Fruit fly (Drosophila melanogaster) whole organism, embryonic: Measurements from ENCODE around the gene Spn28B.

ENCODE experiments used
- Asciz ChIP-seq: fragments of 200-800 bp; sonication (Bioruptor generic); optimal IDR thresholded peaks from 2 replicates; lab custom pipeline; 2017; ENCODE audit warnings: missing biosample characterization, mild to moderate bottlenecking, missing genetic modification characterization, missing genetic modification reagents
- B-H1 ChIP-seq: fragments of 200-800 bp; sonication (Bioruptor generic); IDR thresholded peaks from 3 replicates; pipeline ENCODE4 v1.3.6; 2022; ENCODE audit warnings: missing biosample characterization, missing genetic modification characterization
- Bteb2 ChIP-seq: fragments of 200-800 bp; sonication (Bioruptor generic); optimal IDR thresholded peaks from 2 replicates; lab custom pipeline; 2016; ENCODE audit warnings: missing biosample characterization, missing genetic modification characterization
- CG12219 ChIP-seq: fragments of 200-800 bp; sonication (Bioruptor generic); optimal IDR thresholded peaks from 3 replicates; lab custom pipeline; 2018; ENCODE audit warnings: missing biosample characterization, mild to moderate bottlenecking, missing genetic modification characterization
- CG12391 ChIP-seq: fragments of 200-800 bp; sonication (Bioruptor generic); optimal IDR thresholded peaks from 3 replicates; lab custom pipeline; 2018; ENCODE audit warnings: missing biosample characterization, mild to moderate bottlenecking, missing genetic modification characterization, moderate library complexity
- CG14050 ChIP-seq: fragments of 200-800 bp; sonication (Bioruptor generic); IDR thresholded peaks from 3 replicates; pipeline ENCODE4 v1.3.6; 2022; ENCODE audit warnings: missing biosample characterization, missing genetic modification characterization
- CG14965 ChIP-seq: fragments of 200-800 bp; sonication (Bioruptor generic); optimal IDR thresholded peaks from 2 replicates; lab custom pipeline; 2016; ENCODE audit warnings: missing biosample characterization, missing genetic modification characterization, borderline replicate concordance
- CG1647 ChIP-seq: fragments of 200-800 bp; sonication (Bioruptor generic); optimal IDR thresholded peaks from 3 replicates; lab custom pipeline; 2016; ENCODE audit warnings: missing biosample characterization, missing genetic modification characterization
- CG16813 ChIP-seq: fragments of 200-800 bp; sonication (Bioruptor generic); IDR thresholded peaks from 3 replicates; pipeline ENCODE4 v1.3.6; 2022; ENCODE audit warnings: missing biosample characterization, missing genetic modification characterization; ENCODE audit not compliant: partially characterized antibody
- CG18262 ChIP-seq: fragments of 200-800 bp; optimal IDR thresholded peaks from 3 replicates; lab custom pipeline; 2019; ENCODE audit warnings: missing biosample characterization, mild to moderate bottlenecking, missing genetic modification characterization, moderate library complexity
- CG18619 ChIP-seq: fragments of 200-800 bp; sonication (Bioruptor generic); optimal IDR thresholded peaks from 3 replicates; lab custom pipeline; 2017; ENCODE audit warnings: missing biosample characterization, mild to moderate bottlenecking, missing genetic modification characterization
- CG2889 ChIP-seq: fragments of 200-800 bp; sonication (Bioruptor generic); IDR thresholded peaks from 3 replicates; pipeline ENCODE4 v1.3.6; 2022; ENCODE audit warnings: missing biosample characterization, missing genetic modification characterization
- CG30403 ChIP-seq: fragments of 200-800 bp; sonication (Bioruptor generic); optimal IDR thresholded peaks from 3 replicates; lab custom pipeline; 2016; ENCODE audit warnings: missing biosample characterization, missing genetic modification characterization
- CG31224 ChIP-seq: fragments of 200-800 bp; sonication (Bioruptor generic); IDR thresholded peaks from 2 replicates; pipeline ENCODE4 v1.3.6; 2022; ENCODE audit warnings: missing biosample characterization, missing genetic modification characterization
- CG31441 ChIP-seq: fragments of 200-800 bp; sonication (Bioruptor generic); IDR thresholded peaks from 2 replicates; pipeline ENCODE4 v1.3.6; 2022; ENCODE audit warnings: missing biosample characterization, missing genetic modification characterization
- CG6254 ChIP-seq: fragments of 200-800 bp; sonication (Bioruptor generic); optimal IDR thresholded peaks from 3 replicates; lab custom pipeline; 2017; ENCODE audit warnings: mild to moderate bottlenecking, missing biosample characterization, missing genetic modification reagents, missing genetic modification characterization
- CG6654 ChIP-seq: fragments of 200-800 bp; sonication (Bioruptor generic); optimal IDR thresholded peaks from 2 replicates; lab custom pipeline; 2017; ENCODE audit warnings: missing biosample characterization, mild to moderate bottlenecking, missing genetic modification characterization
- CG6683 ChIP-seq: fragments of 200-800 bp; sonication (Bioruptor generic); optimal IDR thresholded peaks from 2 replicates; lab custom pipeline; 2017; ENCODE audit warnings: missing biosample characterization, mild to moderate bottlenecking, missing genetic modification characterization, missing genetic modification reagents
- CG6791 ChIP-seq: fragments of 200-800 bp; sonication (Bioruptor generic); IDR thresholded peaks from 3 replicates; pipeline ENCODE4 v1.3.6; 2022; ENCODE audit warnings: missing biosample characterization, missing genetic modification characterization; ENCODE audit not compliant: partially characterized antibody
- CG8765 ChIP-seq: fragments of 200-800 bp; sonication (Bioruptor generic); IDR thresholded peaks from 2 replicates; pipeline ENCODE4 v1.3.6; 2022; ENCODE audit warnings: missing biosample characterization, missing genetic modification characterization
- CG9215 ChIP-seq: fragments of 200-800 bp; sonication (Bioruptor generic); IDR thresholded peaks from 2 replicates; pipeline ENCODE4 v1.3.6; 2022; ENCODE audit warnings: missing biosample characterization, missing genetic modification characterization
- CTCF ChIP-seq: fragments of 200-800 bp; sonication (Bioruptor generic); optimal IDR thresholded peaks from 2 replicates; lab custom pipeline; 2017; ENCODE audit warnings: missing biosample characterization, mild to moderate bottlenecking, missing genetic modification characterization, moderate library complexity
- E2f1 ChIP-seq: fragments of 200-800 bp; sonication (Bioruptor generic); IDR thresholded peaks from 2 replicates; pipeline ENCODE4 v1.3.6; 2022; ENCODE audit warnings: missing biosample characterization, missing genetic modification characterization
- HLH4C ChIP-seq: fragments of 200-800 bp; sonication (Bioruptor generic); IDR thresholded peaks from 3 replicates; pipeline ENCODE4 v1.3.6; 2022; ENCODE audit warnings: missing biosample characterization, missing genetic modification characterization; ENCODE audit not compliant: partially characterized antibody
- Meics ChIP-seq: fragments of 200-800 bp; sonication (Bioruptor generic); optimal IDR thresholded peaks from 2 replicates; lab custom pipeline; 2017; ENCODE audit warnings: missing biosample characterization, mild to moderate bottlenecking, missing genetic modification characterization
- Neu2 ChIP-seq: fragments of 200-800 bp; sonication (Bioruptor generic); optimal IDR thresholded peaks from 3 replicates; lab custom pipeline; 2016; ENCODE audit warnings: missing biosample characterization, missing genetic modification characterization, borderline replicate concordance
- Spps ChIP-seq: fragments of 200-800 bp; sonication (Bioruptor generic); optimal IDR thresholded peaks from 2 replicates; lab custom pipeline; 2018; ENCODE audit warnings: missing biosample characterization, mild to moderate bottlenecking, missing genetic modification characterization
- Ssrp ChIP-seq: fragments of 200-800 bp; sonication (Bioruptor generic); optimal IDR thresholded peaks from 2 replicates; lab custom pipeline; 2018; ENCODE audit warnings: missing biosample characterization, mild to moderate bottlenecking, missing genetic modification characterization, moderate library complexity
- Stat92E ChIP-seq, 3 experiments: fragments of >200 bp in 2 of 3; fragments of 200-800 bp in 1 of 3; sonication (Bioruptor generic) in 1 of 3; optimal IDR thresholded peaks; 2 replicates each; lab custom pipeline; 2017 to 2019; ENCODE audit warnings: missing biosample characterization in 3 of 3, missing genetic modification characterization in 3 of 3, mild to moderate bottlenecking in 1 of 3, moderate library complexity in 1 of 3
- YL-1 ChIP-seq: fragments of 200-800 bp; sonication (Bioruptor generic); optimal IDR thresholded peaks from 3 replicates; lab custom pipeline; 2017; ENCODE audit warnings: missing biosample characterization, mild to moderate bottlenecking, missing genetic modification characterization
- ab ChIP-seq: fragments of 200-800 bp; sonication (Bioruptor generic); optimal IDR thresholded peaks from 2 replicates; lab custom pipeline; 2016; ENCODE audit warnings: missing biosample characterization, missing genetic modification characterization
- ara ChIP-seq: fragments of 200-800 bp; sonication (Bioruptor generic); IDR thresholded peaks from 2 replicates; pipeline ENCODE4 v1.3.6; 2022; ENCODE audit warnings: missing biosample characterization, missing genetic modification characterization
- bcd ChIP-seq: fragments of 200-800 bp; sonication (Bioruptor generic); optimal IDR thresholded peaks from 2 replicates; lab custom pipeline; 2017; ENCODE audit warnings: missing biosample characterization, mild to moderate bottlenecking, missing genetic modification characterization
- cato ChIP-seq: fragments of 200-800 bp; sonication (Bioruptor generic); optimal IDR thresholded peaks from 2 replicates; lab custom pipeline; 2016; ENCODE audit warnings: missing biosample characterization, missing genetic modification characterization, borderline replicate concordance
- cg ChIP-seq: fragments of 200-800 bp; sonication (Bioruptor generic); optimal IDR thresholded peaks from 3 replicates; lab custom pipeline; 2019; ENCODE audit warnings: missing biosample characterization, mild to moderate bottlenecking, missing genetic modification characterization, moderate library complexity
- crc ChIP-seq: fragments of 200-800 bp; sonication (Bioruptor generic); optimal IDR thresholded peaks from 2 replicates; lab custom pipeline; 2016; ENCODE audit warnings: missing biosample characterization, missing genetic modification characterization
- da ChIP-seq: fragments of 200-800 bp; sonication (Bioruptor generic); optimal IDR thresholded peaks from 2 replicates; lab custom pipeline; 2016; ENCODE audit warnings: missing biosample characterization, missing genetic modification characterization
- fru ChIP-seq: fragments of >200 bp; optimal IDR thresholded peaks from 2 replicates; lab custom pipeline; 2017
- jumu ChIP-seq: fragments of 200-800 bp; sonication (Bioruptor generic); optimal IDR thresholded peaks from 3 replicates; lab custom pipeline; 2016; ENCODE audit warnings: missing biosample characterization, missing genetic modification characterization
- kni ChIP-seq: fragments of 200-800 bp; sonication (Bioruptor generic); optimal IDR thresholded peaks from 3 replicates; lab custom pipeline; 2017; ENCODE audit warnings: mild to moderate bottlenecking, missing biosample characterization, missing genetic modification reagents, missing genetic modification characterization
- mld ChIP-seq: fragments of 200-800 bp; sonication (Bioruptor generic); IDR thresholded peaks from 3 replicates; pipeline ENCODE4 v1.3.6; 2022; ENCODE audit warnings: missing biosample characterization, missing genetic modification characterization; ENCODE audit not compliant: partially characterized antibody
- odd ChIP-seq: fragments of 200-800 bp; sonication (Bioruptor generic); optimal IDR thresholded peaks from 2 replicates; lab custom pipeline; 2017; ENCODE audit warnings: missing biosample characterization, mild to moderate bottlenecking, missing genetic modification characterization
- phol ChIP-seq: fragments of 200-800 bp; sonication (Bioruptor generic); optimal IDR thresholded peaks from 3 replicates; lab custom pipeline; 2018; ENCODE audit warnings: missing biosample characterization, mild to moderate bottlenecking, missing genetic modification characterization, moderate library complexity
- row ChIP-seq: fragments of 200-800 bp; sonication (Bioruptor generic); IDR thresholded peaks from 3 replicates; pipeline ENCODE4 v1.3.6; 2022; ENCODE audit warnings: missing biosample characterization, missing genetic modification characterization
- salm ChIP-seq: fragments of 200-800 bp; sonication (Bioruptor generic); optimal IDR thresholded peaks from 2 replicates; lab custom pipeline; 2018; ENCODE audit warnings: missing biosample characterization, mild to moderate bottlenecking, missing genetic modification characterization
- slou ChIP-seq: fragments of 200-800 bp; sonication (Bioruptor generic); optimal IDR thresholded peaks from 3 replicates; lab custom pipeline; 2016; ENCODE audit warnings: missing biosample characterization, missing genetic modification characterization
- stwl ChIP-seq: fragments of 200-800 bp; sonication (Bioruptor generic); optimal IDR thresholded peaks from 3 replicates; lab custom pipeline; 2018; ENCODE audit warnings: missing biosample characterization, mild to moderate bottlenecking, missing genetic modification characterization, moderate library complexity
- tin ChIP-seq: fragments of 200-800 bp; sonication (Bioruptor generic); optimal IDR thresholded peaks from 3 replicates; lab custom pipeline; 2016; ENCODE audit warnings: missing biosample characterization, missing genetic modification characterization

Gene Spn28B

dm6 chr2L:7576462-7577360 lies 5.0 kb upstream of the Spn28B start (continued):
- TF ChIP-seq HLH4C (GFP tag; lab: Robert Waterston, UW) (no peak), CG2889 (GFP tag; lab: Robert Waterston, UW) (no peak), B-H1 (GFP tag; lab: Robert Waterston, UW) (peak; percentile 49; the same call in 2 of the 3 replicates), bcd (GFP tag; lab: Kevin White, UChicago) (peak; percentile 85), fru (lab: Kevin White, UChicago) (no peak), Meics (GFP tag; lab: Kevin White, UChicago) (peak; percentile 82), stwl (tag; lab: Kevin White, UChicago) (peak; percentile 44), phol (peak; percentile 94), tin (GFP tag; lab: Kevin White, UChicago) (peak; percentile 82), odd (GFP tag; lab: Kevin White, UChicago) (peak; percentile 75), Stat92E (GFP tag; optimal IDR thresholded peaks at IDR 0.05; lab: Kevin White, UChicago) (peak in 1 of 3 experiments; percentile 93), CG6254 (GFP tag; lab: Kevin White, UChicago) (peak; percentile 90), Bteb2 (peak; percentile 72), CG30403 (GFP tag; lab: Kevin White, UChicago) (no peak), CG14965 (GFP tag; lab: Kevin White, UChicago) (peak; percentile 49), crc (peak; percentile 22), CG12219 (GFP tag; lab: Kevin White, UChicago) (peak; percentile 55), CG6683 (GFP tag; lab: Kevin White, UChicago) (peak; percentile 74), row (GFP tag; lab: Robert Waterston, UW) (peak; percentile 10; the same call in 1 of the 3 replicates), CG31224 (no peak), E2f1 (GFP tag; lab: Robert Waterston, UW) (peak; percentile 80), ara (peak; percentile 77), YL-1 (GFP tag; lab: Kevin White, UChicago) (no peak), CG18262 (tag; lab: Kevin White, UChicago) (peak; percentile 96), da (no peak), CG12391 (peak; percentile 30), CG1647 (GFP tag; lab: Kevin White, UChicago) (peak; percentile 67), mld (GFP tag; lab: Robert Waterston, UW) (0 out of 3 replicates have a peak, but pooled peaks have one; percentile 14), CTCF (GFP tag; lab: Kevin White, UChicago) (peak; percentile 41), Asciz (peak; percentile 89), CG18619 (peak; percentile 65), CG31441 (peak; percentile 96), CG6791 (GFP tag; lab: Robert Waterston, UW) (0 out of 3 replicates have a peak, but pooled peaks have one; percentile 47), jumu (GFP tag; lab: Kevin White, UChicago) (peak; percentile 52), Neu2 (peak; percentile 43), CG16813 (GFP tag; lab: Robert Waterston, UW) (no peak), cg (GFP tag; lab: Kevin White, UChicago) (peak; percentile 56), slou (GFP tag; lab: Kevin White, UChicago) (peak; percentile 41), CG9215 (GFP tag; lab: Robert Waterston, UW) (no peak; the same call in 1 of the 2 replicates), CG8765 (GFP tag; lab: Robert Waterston, UW) (peak; percentile 70), cato (GFP tag; lab: Kevin White, UChicago) (no peak), CG14050 (GFP tag; lab: Robert Waterston, UW) (peak; percentile 54; the same call in 2 of the 3 replicates), CG6654 (peak; percentile 80), kni (GFP tag; lab: Kevin White, UChicago) (peak; percentile 95), salm (tag; lab: Kevin White, UChicago) (peak; percentile 39), Ssrp (tag; lab: Kevin White, UChicago) (peak; percentile 79), ab (GFP tag; lab: Kevin White, UChicago) (no peak), Spps (tag; lab: Kevin White, UChicago) (peak; percentile 83)
